Worm (Caenorhabditis elegans) whole organism, L4 larva: Measurements from ENCODE around the gene sod-3.
A peak's percentile ranks its signal among the peaks of the same experiment; 100 is the strongest.

Source experiments
- D1046.2 ChIP-seq: fragments of 200-800 bp; sonication (Bioruptor generic); IDR thresholded peaks from 2 replicates; pipeline ENCODE4 v1.3.6; 2022; ENCODE audit warnings: missing genetic modification characterization, missing compliant biosample characterization
- F10B5.3 ChIP-seq: sonication (generic microtip); optimal IDR thresholded peaks from 2 replicates; lab custom pipeline; 2016; ENCODE audit warnings: mild to moderate bottlenecking, missing genetic modification characterization, missing compliant biosample characterization
- F37D6.2 ChIP-seq: sonication (generic microtip); optimal IDR thresholded peaks from 2 replicates; lab custom pipeline; 2016; ENCODE audit warnings: mild to moderate bottlenecking, missing genetic modification characterization, missing compliant biosample characterization
- F49E8.2 ChIP-seq: sonication (generic microtip); optimal IDR thresholded peaks from 2 replicates; lab custom pipeline; 2016; ENCODE audit warnings: missing compliant biosample characterization, mild to moderate bottlenecking, missing genetic modification characterization, borderline replicate concordance
- R02D3.7 ChIP-seq: fragments of 150-350 bp; sonication (generic microtip); optimal IDR thresholded peaks from 3 replicates; lab custom pipeline; 2014; ENCODE audit warnings: missing biosample characterization, missing genetic modification characterization
- T26A8.4 ChIP-seq: fragments of 200-800 bp; sonication (Bioruptor generic); IDR thresholded peaks from 2 replicates; pipeline ENCODE4 v1.3.6; 2022; ENCODE audit warnings: missing genetic modification characterization, missing compliant biosample characterization
- Y5F2A.4 ChIP-seq: fragments of 200-800 bp; sonication (Bioruptor generic); optimal IDR thresholded peaks from 2 replicates; lab custom pipeline; 2018; ENCODE audit warnings: mild to moderate bottlenecking, missing genetic modification characterization, missing compliant biosample characterization
- aha-1 ChIP-seq: fragments of 150-350 bp; peaks from one replicate; lab custom pipeline; 2014; ENCODE audit warnings: missing biosample characterization, missing genetic modification characterization
- aly-2 ChIP-seq: sonication (generic microtip); optimal IDR thresholded peaks from 2 replicates; lab custom pipeline; 2018; ENCODE audit warnings: missing biosample characterization, missing genetic modification characterization
- attf-4 ChIP-seq: sonication (generic microtip); optimal IDR thresholded peaks from 3 replicates; lab custom pipeline; 2017; ENCODE audit warnings: missing biosample characterization, missing genetic modification characterization
- ceh-20 ChIP-seq: fragments of 200-800 bp; sonication (Bioruptor generic); IDR thresholded peaks from 2 replicates; pipeline ENCODE4 v1.3.6; 2022; ENCODE audit warnings: missing genetic modification reagents, missing genetic modification characterization, missing compliant biosample characterization
- ceh-32 ChIP-seq: sonication (generic microtip); optimal IDR thresholded peaks from 2 replicates; lab custom pipeline; 2016; ENCODE audit warnings: mild to moderate bottlenecking, missing genetic modification characterization, missing compliant biosample characterization; ENCODE audit not compliant: poor library complexity
- ceh-44 ChIP-seq: fragments of 200-800 bp; sonication (Bioruptor generic); IDR thresholded peaks from 2 replicates; pipeline ENCODE4 v1.3.6; 2022; ENCODE audit warnings: missing genetic modification reagents, missing genetic modification characterization, missing compliant biosample characterization
- ceh-82 ChIP-seq: sonication (generic microtip); optimal IDR thresholded peaks from 2 replicates; lab custom pipeline; 2017; ENCODE audit warnings: missing biosample characterization, missing genetic modification characterization
- ces-1 ChIP-seq: fragments of 150-350 bp; sonication (generic microtip); optimal IDR thresholded peaks from 4 replicates; lab custom pipeline; 2014; ENCODE audit warnings: missing biosample characterization, missing genetic modification reagents, missing genetic modification characterization
- cey-2 ChIP-seq: sonication (generic microtip); optimal IDR thresholded peaks from 3 replicates; lab custom pipeline; 2017; ENCODE audit warnings: missing genetic modification characterization, mild to moderate bottlenecking, missing compliant biosample characterization, antibody characterized with exemption, borderline replicate concordance; ENCODE audit not compliant: insufficient read depth
- ctbp-1 ChIP-seq: fragments of 200-800 bp; sonication (Bioruptor generic); IDR thresholded peaks from 2 replicates; pipeline ENCODE4 v1.3.6; 2022; ENCODE audit warnings: missing genetic modification reagents, missing genetic modification characterization, missing compliant biosample characterization
- daf-12 ChIP-seq: fragments of 150-350 bp; optimal IDR thresholded peaks from 2 replicates; lab custom pipeline; 2014; ENCODE audit warnings: missing biosample characterization, missing genetic modification reagents, missing genetic modification characterization
- daf-16 ChIP-seq, 3 experiments: sonication (generic microtip); optimal IDR thresholded peaks; 2 replicates each; lab custom pipeline; 2016 to 2017; ENCODE audit warnings: missing genetic modification characterization in 3 of 3, missing genetic modification reagents in 3 of 3, mild to moderate bottlenecking in 2 of 3, missing compliant biosample characterization in 2 of 3, missing biosample characterization in 1 of 3, moderate library complexity in 1 of 3
- dmd-9 ChIP-seq: fragments of 200-800 bp; sonication (Bioruptor generic); IDR thresholded peaks from 2 replicates; pipeline ENCODE4 v1.3.6; 2022; ENCODE audit warnings: missing genetic modification reagents, missing genetic modification characterization, missing compliant biosample characterization
- dpl-1 ChIP-seq: fragments of 150-350 bp; optimal IDR thresholded peaks from 2 replicates; lab custom pipeline; 2014; ENCODE audit warnings: missing biosample characterization, missing genetic modification reagents, missing genetic modification characterization
- gei-8 ChIP-seq: fragments of 200-800 bp; sonication (Bioruptor generic); optimal IDR thresholded peaks from 2 replicates; lab custom pipeline; 2018; ENCODE audit warnings: mild to moderate bottlenecking, missing genetic modification characterization, missing compliant biosample characterization
- hlh-11 ChIP-seq: fragments of 200-800 bp; sonication (Bioruptor generic); optimal IDR thresholded peaks from 2 replicates; lab custom pipeline; 2018; ENCODE audit warnings: mild to moderate bottlenecking, missing genetic modification characterization, missing compliant biosample characterization
- hlh-30 ChIP-seq: sonication (generic microtip); optimal IDR thresholded peaks from 2 replicates; lab custom pipeline; 2017; ENCODE audit warnings: antibody characterized with exemption, mild to moderate bottlenecking, missing genetic modification characterization, missing compliant biosample characterization; ENCODE audit not compliant: insufficient read depth
- hmg-1.1 ChIP-seq: fragments of 200-800 bp; sonication (Bioruptor generic); IDR thresholded peaks from 2 replicates; pipeline ENCODE4 v1.3.6; 2022; ENCODE audit warnings: missing genetic modification reagents, missing genetic modification characterization, missing compliant biosample characterization
- lin-39 ChIP-seq: fragments of 150-350 bp; optimal IDR thresholded peaks from 2 replicates; lab custom pipeline; 2014; ENCODE audit warnings: missing biosample characterization, missing genetic modification reagents, missing genetic modification characterization
- madf-5 ChIP-seq, 2 experiments: fragments of 200-800 bp; sonication (Bioruptor generic); IDR thresholded peaks; 2 replicates each; pipeline ENCODE4 v1.3.6; 2022; ENCODE audit warnings: missing compliant biosample characterization in 2 of 2, missing genetic modification characterization in 2 of 2
- mdt-29 ChIP-seq: fragments of 200-800 bp; sonication (Bioruptor generic); IDR thresholded peaks from 2 replicates; pipeline ENCODE4 v1.3.6; 2022; ENCODE audit warnings: missing genetic modification reagents, missing genetic modification characterization, missing compliant biosample characterization
- mes-2 ChIP-seq: sonication (generic microtip); optimal IDR thresholded peaks from 2 replicates; lab custom pipeline; 2016; ENCODE audit warnings: missing genotype, mild to moderate bottlenecking, missing genetic modification characterization, missing compliant biosample characterization; ENCODE audit not compliant: poor library complexity, severe bottlenecking
- nhr-10 ChIP-seq: fragments of 150-350 bp; optimal IDR thresholded peaks from 2 replicates; lab custom pipeline; 2014; ENCODE audit warnings: missing biosample characterization, missing genetic modification characterization
- nhr-237 ChIP-seq: sonication (generic microtip); optimal IDR thresholded peaks from 2 replicates; lab custom pipeline; 2017; ENCODE audit warnings: missing biosample characterization, missing genetic modification characterization
- nhr-25 ChIP-seq: sonication (generic microtip); optimal IDR thresholded peaks from 2 replicates; lab custom pipeline; 2017; ENCODE audit warnings: missing genetic modification characterization, mild to moderate bottlenecking, missing compliant biosample characterization, antibody characterized with exemption, moderate library complexity, borderline replicate concordance; ENCODE audit not compliant: insufficient read depth
- nhr-28 ChIP-seq: fragments of 150-350 bp; optimal IDR thresholded peaks from 2 replicates; lab custom pipeline; 2014; ENCODE audit warnings: missing biosample characterization, missing genetic modification characterization
- nhr-48 ChIP-seq: sonication (generic microtip); optimal IDR thresholded peaks from 2 replicates; lab custom pipeline; 2016; ENCODE audit warnings: mild to moderate bottlenecking, missing genetic modification characterization, missing compliant biosample characterization
- nhr-76 ChIP-seq: fragments of 150-350 bp; optimal IDR thresholded peaks from 2 replicates; lab custom pipeline; 2014; ENCODE audit warnings: missing biosample characterization, missing genetic modification characterization
- nhr-77 ChIP-seq: fragments of 150-350 bp; optimal IDR thresholded peaks from 2 replicates; lab custom pipeline; 2014; ENCODE audit warnings: missing biosample characterization, missing genetic modification characterization
- pha-4 ChIP-seq, 2 experiments: fragments of 150-350 bp in 1 of 2; fragments of 200-800 bp in 1 of 2; sonication (Bioruptor generic) in 1 of 2; IDR thresholded peaks in 1 of 2; optimal IDR thresholded peaks in 1 of 2; 2 replicates each; pipeline versions ENCODE4 v1.3.6 to Lab custom; 2014 to 2022; ENCODE audit warnings: missing genetic modification characterization in 2 of 2, missing genetic modification reagents in 2 of 2, missing biosample characterization in 1 of 2, missing compliant biosample characterization in 1 of 2
- rbr-2 ChIP-seq: sonication (generic microtip); optimal IDR thresholded peaks from 2 replicates; lab custom pipeline; 2016; ENCODE audit warnings: missing genotype, missing genetic modification characterization, missing compliant biosample characterization
- saeg-2 ChIP-seq: fragments of 200-800 bp; sonication (Bioruptor generic); IDR thresholded peaks from 2 replicates; pipeline ENCODE4 v1.3.6; 2022; ENCODE audit warnings: missing genetic modification reagents, missing genetic modification characterization, missing compliant biosample characterization
- set-16 ChIP-seq: fragments of 200-800 bp; sonication (Bioruptor generic); IDR thresholded peaks from 2 replicates; pipeline ENCODE4 v1.3.6; 2022; ENCODE audit warnings: missing genetic modification reagents, missing genetic modification characterization, missing compliant biosample characterization
- snpc-4 ChIP-seq: fragments of 150-350 bp; optimal IDR thresholded peaks from 2 replicates; lab custom pipeline; 2014; ENCODE audit warnings: missing biosample characterization, missing genetic modification characterization
- tra-1 ChIP-seq: fragments of 200-800 bp; sonication (Bioruptor generic); IDR thresholded peaks from 2 replicates; pipeline ENCODE4 v1.3.6; 2022; ENCODE audit warnings: missing genetic modification reagents, missing genetic modification characterization, missing compliant biosample characterization
- unc-130 ChIP-seq: sonication (generic microtip); optimal IDR thresholded peaks from 2 replicates; lab custom pipeline; 2016; ENCODE audit warnings: missing genetic modification reagents, missing genetic modification characterization, missing compliant biosample characterization
- unc-39 ChIP-seq: sonication (generic microtip); optimal IDR thresholded peaks from 2 replicates; lab custom pipeline; 2017; ENCODE audit warnings: missing biosample characterization, missing genetic modification characterization
- unc-62 ChIP-seq, 3 experiments: fragments of 150-350 bp in 1 of 3; sonication (generic microtip); optimal IDR thresholded peaks in 2 of 3; peaks in 1 of 3; 1 replicate in 1 of 3; 2 replicates in 2 of 3; lab custom pipeline; 2014 to 2017; ENCODE audit warnings: missing biosample characterization in 3 of 3, missing genetic modification characterization in 3 of 3, missing genetic modification reagents in 3 of 3, missing genotype in 1 of 3
- zfp-3 ChIP-seq: fragments of 200-800 bp; sonication (Bioruptor generic); conservative IDR thresholded peaks from 2 replicates; pipeline ENCODE4 v1.3.6; 2022; ENCODE audit warnings: missing genetic modification reagents, missing genetic modification characterization, missing compliant biosample characterization
- zip-11 ChIP-seq: fragments of 200-800 bp; sonication (Bioruptor generic); IDR thresholded peaks from 2 replicates; pipeline ENCODE4 v1.3.6; 2022; ENCODE audit warnings: missing genetic modification characterization, missing compliant biosample characterization
- ztf-7 ChIP-seq: fragments of 150-350 bp; optimal IDR thresholded peaks from 2 replicates; lab custom pipeline; 2014; ENCODE audit warnings: missing biosample characterization, missing genetic modification characterization

sod-3 gene

ce11 chrX:17139204-17139780 is 46.7 kb downstream of the sod-3 start (continued):
- TF ChIP-seq Y5F2A.4 (GFP tag; lab: Kevin White, UChicago) (no peak), nhr-76 (no peak)

ce11 chrX:17140447-17140846 is 47.9 kb downstream of the sod-3 start:
- no peak for TF ChIP-seq ceh-32 (tag; lab: Kevin White, UChicago)
- peak; percentile 43 for TF ChIP-seq ztf-7 (tag; lab: Kevin White, UChicago)
- no peak for TF ChIP-seq F10B5.3
- no peak for TF ChIP-seq unc-130 (GFP tag; lab: Kevin White, UChicago)
- no peak for TF ChIP-seq R02D3.7 (tag; lab: Kevin White, UChicago)
- TF ChIP-seq hlh-11 (tag; lab: Kevin White, UChicago) = peak; percentile 21
- no peak for TF ChIP-seq unc-62 (GFP tag; optimal IDR thresholded peaks at IDR 0.05 in 1 of 2; lab: Kevin White, UChicago)
- TF ChIP-seq unc-62 (tag; optimal IDR thresholded peaks at IDR 0.05; lab: Kevin White, UChicago) = no peak
- no peak for TF ChIP-seq rbr-2 (tag; lab: Kevin White, UChicago)
- no peak for TF ChIP-seq zfp-3 (GFP tag; lab: Robert Waterston, UW)
- no peak for TF ChIP-seq hmg-1.1 (GFP tag; lab: Robert Waterston, UW)
- no peak for TF ChIP-seq attf-4 (tag; lab: Kevin White, UChicago)
- no peak for TF ChIP-seq ceh-44 (GFP tag; lab: Robert Waterston, UW)
- TF ChIP-seq daf-12 (tag; lab: Kevin White, UChicago) = no peak
- no peak for TF ChIP-seq F49E8.2 (tag; lab: Kevin White, UChicago)
- no peak for TF ChIP-seq ceh-82 (tag; lab: Kevin White, UChicago)
- no peak for TF ChIP-seq ceh-20
- TF ChIP-seq lin-39 (tag; lab: Kevin White, UChicago) = no peak
- no peak for TF ChIP-seq ctbp-1 (GFP tag; lab: Robert Waterston, UW)
- no peak for TF ChIP-seq cey-2 (tag; lab: Kevin White, UChicago)
- TF ChIP-seq F37D6.2 (tag; lab: Kevin White, UChicago) = no peak
- no peak for TF ChIP-seq aly-2 (tag; lab: Kevin White, UChicago)
- no peak for TF ChIP-seq tra-1 (GFP tag; lab: Robert Waterston, UW)
- TF ChIP-seq saeg-2 = no peak
- TF ChIP-seq nhr-10 = no peak
- no peak for TF ChIP-seq dpl-1 (GFP tag; lab: Kevin White, UChicago)
- no peak for TF ChIP-seq ces-1 (GFP tag; lab: Kevin White, UChicago)
- no peak for TF ChIP-seq nhr-48 (tag; lab: Kevin White, UChicago)
- TF ChIP-seq hlh-30 (tag; lab: Kevin White, UChicago) = peak; percentile 20
- no peak for TF ChIP-seq mdt-29 (GFP tag; lab: Robert Waterston, UW)
- no peak for TF ChIP-seq T26A8.4 (GFP tag; lab: Robert Waterston, UW)
- no peak for TF ChIP-seq snpc-4 (tag; lab: Kevin White, UChicago)
- TF ChIP-seq nhr-28 (tag; lab: Kevin White, UChicago) = peak; percentile 58
- TF ChIP-seq aha-1 (tag; lab: Kevin White, UChicago) = peak; percentile 89
- no peak for TF ChIP-seq pha-4 (GFP tag; IDR thresholded peaks at IDR 0.05; lab: Robert Waterston, UW)
- no peak for TF ChIP-seq pha-4 (tag; optimal IDR thresholded peaks at IDR 0.05; lab: Kevin White, UChicago)
- no peak for TF ChIP-seq madf-5 (GFP tag; IDR thresholded peaks at IDR 0.05; lab: Robert Waterston, UW)
- no peak for TF ChIP-seq dmd-9 (GFP tag; lab: Robert Waterston, UW)
- TF ChIP-seq gei-8 (GFP tag; lab: Kevin White, UChicago) = no peak
- no peak for TF ChIP-seq mes-2 (tag; lab: Kevin White, UChicago)
- no peak for TF ChIP-seq zip-11
- TF ChIP-seq nhr-237 (tag; lab: Kevin White, UChicago) = no peak
- TF ChIP-seq daf-16 (GFP tag; optimal IDR thresholded peaks at IDR 0.05; lab: Kevin White, UChicago) = no peak
- peak; percentile 98 for TF ChIP-seq daf-16 (tag; optimal IDR thresholded peaks at IDR 0.05; lab: Kevin White, UChicago)
- no peak for TF ChIP-seq nhr-77
- no peak for TF ChIP-seq unc-39 (tag; lab: Kevin White, UChicago)
- no peak for TF ChIP-seq set-16 (GFP tag; lab: Robert Waterston, UW)
- TF ChIP-seq D1046.2 (GFP tag; lab: Robert Waterston, UW) = no peak
- TF ChIP-seq nhr-25 (tag; lab: Kevin White, UChicago) = no peak
